Worm (Caenorhabditis elegans) whole organism, mixed stage, embryonic: ENCODE measurements around the gene R144.13.

ENCODE experiments used
- blmp-1 ChIP-seq: fragments of 150-350 bp; optimal IDR thresholded peaks from 2 replicates; lab custom pipeline; 2014; ENCODE audit warnings: missing biosample characterization, missing genetic modification characterization
- cnd-1 ChIP-seq: fragments of 200-800 bp; sonication (Bioruptor generic); optimal IDR thresholded peaks from 2 replicates; lab custom pipeline; 2018; ENCODE audit warnings: mild to moderate bottlenecking, missing genetic modification characterization, missing compliant biosample characterization
- sptf-1 ChIP-seq: sonication (generic microtip); optimal IDR thresholded peaks from 2 replicates; lab custom pipeline; 2017; ENCODE audit warnings: mild to moderate bottlenecking, missing genetic modification characterization, moderate library complexity, missing compliant biosample characterization
- ztf-11 ChIP-seq: fragments of 150-350 bp; optimal IDR thresholded peaks from 2 replicates; lab custom pipeline; 2014; ENCODE audit warnings: missing biosample characterization, missing genetic modification characterization

DNA sequence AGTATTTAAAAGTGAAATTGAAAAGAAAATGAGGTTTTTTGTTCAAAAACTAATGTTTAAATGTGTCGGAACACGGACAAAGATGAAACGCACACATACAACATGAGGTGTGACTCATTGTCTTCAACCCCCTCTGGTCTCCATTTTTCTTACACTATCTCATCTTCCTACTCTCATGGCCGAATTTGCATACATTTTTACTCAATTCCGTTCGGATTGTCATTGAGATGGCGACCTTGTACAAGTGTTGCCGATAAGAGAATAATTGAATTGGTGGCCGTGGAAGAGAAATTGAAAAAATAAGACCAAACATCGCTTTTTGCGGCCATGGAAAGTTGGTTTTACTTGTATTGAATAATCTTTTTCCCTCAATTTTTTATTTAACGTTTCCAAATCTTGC, 24.1 kb downstream of the R144.13 start, which contains the start of gene txbp-3:
- TF ChIP-seq blmp-1 (tag; lab: Kevin White, UChicago) (no peak), ztf-11 (no peak), cnd-1 (tag; lab: Kevin White, UChicago) (no peak), sptf-1 (tag; lab: Kevin White, UChicago) (no peak)
